Worm (Caenorhabditis elegans): Measurements from ENCODE around the gene acaa-2.
"Not testable (repeated sequence)": the region's sequence is repeated elsewhere in the genome, so short reads cannot be mapped to it uniquely, and the experiment has no call there.

acaa-2 gene

ce11 chrIII:13344538-13345136, at the start of gene acaa-2 (continued):
- TF ChIP-seq daf-8 (GFP tag; IDR thresholded peaks at IDR 0.05) (no peak), T26A8.4 (GFP tag; IDR thresholded peaks at IDR 0.05) (no peak), hlh-11 (tag; optimal IDR thresholded peaks at IDR 0.05) (peak; percentile 40), dpl-1 (GFP tag; optimal IDR thresholded peaks at IDR 0.05) (peak; percentile 37), nhr-28 (tag; optimal IDR thresholded peaks at IDR 0.05) (peak; percentile 100), F44E2.7 (GFP tag; IDR thresholded peaks at IDR 0.05) (no peak), daf-16 (GFP tag; optimal IDR thresholded peaks at IDR 0.05) (no peak), daf-16 (tag; optimal IDR thresholded peaks at IDR 0.05) (peak; percentile 62), dve-1 (tag; optimal IDR thresholded peaks at IDR 0.05; ENCODE audit: insufficient read depth) (peak; percentile 73), daf-12 (tag; optimal IDR thresholded peaks at IDR 0.05) (no peak), nhr-77 (tag; optimal IDR thresholded peaks at IDR 0.05) (peak; percentile 5)

DNA sequence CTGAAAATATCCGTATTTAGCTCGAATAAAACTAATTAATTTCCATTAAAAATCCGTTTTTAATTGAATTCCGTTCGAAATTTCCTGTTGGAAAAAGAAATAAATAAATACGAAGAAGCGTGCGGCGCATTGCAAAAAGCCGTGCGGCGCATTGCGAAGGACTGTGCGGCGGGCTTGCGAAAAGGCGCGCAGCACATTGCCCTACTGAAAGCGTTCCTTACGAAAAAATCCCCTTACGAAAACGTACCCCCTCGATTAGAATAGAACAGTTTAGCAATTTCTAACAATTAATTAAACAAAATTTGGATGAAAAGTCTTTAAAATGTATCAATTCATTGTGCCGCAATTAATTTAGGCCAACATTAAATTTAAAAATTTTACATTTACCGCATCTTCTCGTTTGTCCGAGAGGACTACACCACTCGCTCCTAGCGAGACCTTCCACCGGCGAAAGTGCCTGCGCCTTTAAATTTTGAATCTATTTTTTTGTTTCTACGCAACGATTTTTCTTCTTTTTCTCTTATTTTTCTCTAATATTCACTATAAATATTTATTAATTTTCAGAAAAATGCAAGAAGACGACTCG, 48.4 kb upstream of the acaa-2 start, which contains the start of gene npp-18:
Gene npp-18, plus strand, starts transcription at position 565 of the 586 bp plus-strand sequence.
- TF ChIP-seq lin-38 (GFP tag; IDR thresholded peaks at IDR 0.05) (peak; percentile 84), hlh-11 (tag; optimal IDR thresholded peaks at IDR 0.05) (peak; percentile 4), php-3 (GFP tag; IDR thresholded peaks at IDR 0.05) (peak; percentile 45; the same call in 1 of the 2 replicates), vab-7 (GFP tag; IDR thresholded peaks at IDR 0.05) (peak; percentile 67), ztf-7 (tag; optimal IDR thresholded peaks at IDR 0.05) (peak; percentile 0), lin-1 (GFP tag; IDR thresholded peaks at IDR 0.05) (0 out of 2 replicates have a peak, but pooled peaks have one; percentile 54), hmg-1.1 (GFP tag; IDR thresholded peaks at IDR 0.05) (peak; percentile 86), egl-43 (GFP tag; IDR thresholded peaks at IDR 0.05) (peak; percentile 76; the same call in 1 of the 2 replicates), ceh-62 (tag; optimal IDR thresholded peaks at IDR 0.05) (peak; percentile 12), F37D6.2 (tag; optimal IDR thresholded peaks at IDR 0.05) (peak; percentile 16), nhr-28 (tag; optimal IDR thresholded peaks at IDR 0.05) (peak; percentile 9), T26A8.4 (GFP tag; IDR thresholded peaks at IDR 0.05) (peak; percentile 87), hlh-30 (tag; optimal IDR thresholded peaks at IDR 0.05; ENCODE audit: insufficient read depth) (peak; percentile 4), dmd-6 (GFP tag; IDR thresholded peaks at IDR 0.05) (peak; percentile 54), zfp-3 (GFP tag; conservative IDR thresholded peaks at IDR 0.05) (peak; percentile 70), set-16 (GFP tag; IDR thresholded peaks at IDR 0.05) (peak; percentile 55; the same call in 1 of the 2 replicates), saeg-2 (GFP tag; IDR thresholded peaks at IDR 0.05) (peak; percentile 76; the same call in 1 of the 2 replicates), lim-7 (GFP tag; IDR thresholded peaks at IDR 0.05) (peak; percentile 62; the same call in 1 of the 2 replicates), F10B5.3 (tag; optimal IDR thresholded peaks at IDR 0.05) (peak; percentile 43), lin-29 (GFP tag; IDR thresholded peaks at IDR 0.05) (peak; percentile 58; the same call in 1 of the 2 replicates), snpc-1.2 (GFP tag; IDR thresholded peaks at IDR 0.05) (0 out of 2 replicates have a peak, but pooled peaks have one; percentile 7), ctbp-1 (GFP tag; IDR thresholded peaks at IDR 0.05) (peak; percentile 70; the same call in 1 of the 2 replicates), mes-2 (tag; optimal IDR thresholded peaks at IDR 0.05; ENCODE audit: poor library complexity, severe bottlenecking) (peak; percentile 81), Y48G9A.11 (GFP tag; IDR thresholded peaks at IDR 0.05) (peak; percentile 55; the same call in 1 of the 2 replicates), nhr-42 (GFP tag; IDR thresholded peaks at IDR 0.05) (0 out of 2 replicates have a peak, but pooled peaks have one; percentile 62), dpl-1 (GFP tag; optimal IDR thresholded peaks at IDR 0.05) (peak; percentile 89), ZK337.2 (GFP tag; IDR thresholded peaks at IDR 0.05) (0 out of 2 replicates have a peak, but pooled peaks have one; percentile 46), dmd-8 (GFP tag; IDR thresholded peaks at IDR 0.05) (0 out of 2 replicates have a peak, but pooled peaks have one; percentile 44), lsy-2 (tag; optimal IDR thresholded peaks at IDR 0.05) (peak in 1 of 2 experiments; percentile 86), tra-1 (GFP tag; IDR thresholded peaks at IDR 0.05) (peak; percentile 71; the same call in 1 of the 2 replicates), arid-1 (GFP tag; conservative IDR thresholded peaks at IDR 0.05) (0 out of 2 replicates have a peak, but pooled peaks have one; percentile 15), pha-4 (GFP tag; IDR thresholded peaks at IDR 0.05) (peak; percentile 77), nhr-102 (tag; optimal IDR thresholded peaks at IDR 0.05) (peak; percentile 49), dve-1 (tag; optimal IDR thresholded peaks at IDR 0.05; ENCODE audit: insufficient read depth) (peak; percentile 56), rbr-2 (tag; optimal IDR thresholded peaks at IDR 0.05) (peak; percentile 61), daf-16 (tag; optimal IDR thresholded peaks at IDR 0.05) (peak; percentile 2), D1046.2 (GFP tag; IDR thresholded peaks at IDR 0.05) (peak; percentile 77; the same call in 1 of the 2 replicates), ceh-20 (GFP tag; IDR thresholded peaks at IDR 0.05) (peak; percentile 77)
- TF ChIP-seq pha-4 (tag; optimal IDR thresholded peaks at IDR 0.05); daf-16 (GFP tag; optimal IDR thresholded peaks at IDR 0.05): not testable (repeated sequence)

Data from whole organism, L4 larva.